Worm (Caenorhabditis elegans): Measurements from ENCODE around the gene sre-36.

DNA sequence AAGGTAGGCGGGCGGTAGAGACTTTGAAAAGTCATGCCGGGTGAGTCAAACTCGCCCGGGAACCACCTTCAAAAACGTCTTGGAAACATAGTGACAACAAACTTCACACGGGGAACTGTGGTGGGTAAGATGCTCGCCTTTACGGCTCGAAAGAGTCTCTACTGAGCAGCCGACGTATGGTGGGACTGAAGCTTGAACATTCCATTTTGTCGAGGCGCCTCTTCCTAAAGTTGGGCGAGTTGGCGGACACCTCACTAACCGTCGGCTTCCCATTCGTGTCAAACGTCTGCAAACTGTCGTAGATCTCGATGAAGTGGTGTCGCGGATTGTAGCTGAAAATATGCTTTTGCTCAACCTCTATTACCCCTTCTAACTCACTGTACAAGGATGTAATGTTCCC, 16.5 kb upstream of the sre-36 start:
- TF ChIP-seq ceh-19 (GFP tag; optimal IDR thresholded peaks at IDR 0.05) (no peak), sdc-2 (tag; optimal IDR thresholded peaks at IDR 0.05) (no peak), ttx-3 (tag; optimal IDR thresholded peaks at IDR 0.05) (no peak), ceh-31 (tag; optimal IDR thresholded peaks at IDR 0.05) (no peak)
